Fruit fly (Drosophila melanogaster) whole organism, embryonic: ENCODE data around the gene dpy.

Experiments used
- Adf1 ChIP-seq: fragments of 200-800 bp; sonication (Bioruptor generic); IDR thresholded peaks from 2 replicates; pipeline ENCODE4 v1.3.6; 2022; ENCODE audit warnings: missing biosample characterization, missing genetic modification characterization
- BEAF-32 ChIP-seq: fragments of 200-800 bp; sonication (Bioruptor generic); optimal IDR thresholded peaks from 3 replicates; lab custom pipeline; 2017; ENCODE audit warnings: missing biosample characterization, missing genetic modification characterization, mild to moderate bottlenecking, moderate library complexity, missing genetic modification reagents
- Blimp-1 ChIP-seq: fragments of 200-800 bp; sonication (Bioruptor generic); optimal IDR thresholded peaks from 3 replicates; lab custom pipeline; 2018; ENCODE audit warnings: missing biosample characterization, missing genetic modification characterization, mild to moderate bottlenecking, moderate library complexity, missing genetic modification reagents
- CG10543 ChIP-seq: fragments of 200-800 bp; sonication (Bioruptor generic); optimal IDR thresholded peaks from 3 replicates; lab custom pipeline; 2017; ENCODE audit warnings: missing biosample characterization, mild to moderate bottlenecking, missing genetic modification characterization, moderate library complexity
- CG12071 ChIP-seq: fragments of 200-800 bp; sonication (Bioruptor generic); optimal IDR thresholded peaks from 3 replicates; lab custom pipeline; 2018; ENCODE audit warnings: missing biosample characterization, mild to moderate bottlenecking, missing genetic modification characterization
- CG17186 ChIP-seq: fragments of 200-800 bp; sonication (Bioruptor generic); optimal IDR thresholded peaks from 3 replicates; lab custom pipeline; 2017; ENCODE audit warnings: missing biosample characterization, missing genetic modification reagents, missing genetic modification characterization
- CG3847 ChIP-seq: fragments of 200-800 bp; sonication (Bioruptor generic); IDR thresholded peaks from 2 replicates; pipeline ENCODE4 v1.3.6; 2022; ENCODE audit warnings: missing biosample characterization, missing genetic modification characterization
- CG4282 ChIP-seq: fragments of 200-800 bp; sonication (Bioruptor generic); optimal IDR thresholded peaks from 2 replicates; lab custom pipeline; 2016; ENCODE audit warnings: missing biosample characterization, missing genetic modification characterization
- CG4328 ChIP-seq: fragments of 200-800 bp; sonication (Bioruptor generic); optimal IDR thresholded peaks from 3 replicates; lab custom pipeline; 2017; ENCODE audit warnings: missing biosample characterization, missing genetic modification reagents, missing genetic modification characterization
- CG4617 ChIP-seq: fragments of 200-800 bp; sonication (Bioruptor generic); optimal IDR thresholded peaks from 3 replicates; lab custom pipeline; 2016; ENCODE audit warnings: missing biosample characterization, missing genetic modification characterization, borderline replicate concordance
- CG5180 ChIP-seq: fragments of 200-800 bp; sonication (Bioruptor generic); optimal IDR thresholded peaks from 3 replicates; lab custom pipeline; 2017; ENCODE audit warnings: missing biosample characterization, missing genetic modification characterization, mild to moderate bottlenecking, moderate library complexity, missing genetic modification reagents
- CG8290 ChIP-seq, 3 experiments: fragments of 200-800 bp; sonication (Bioruptor generic); optimal IDR thresholded peaks; 2 replicates each; lab custom pipeline; 2016 to 2019; ENCODE audit warnings: missing biosample characterization in 3 of 3, missing genetic modification characterization in 3 of 3, mild to moderate bottlenecking in 2 of 3, moderate library complexity in 1 of 3
- CG8924 ChIP-seq: fragments of 200-800 bp; optimal IDR thresholded peaks from 3 replicates; lab custom pipeline; 2019; ENCODE audit warnings: missing biosample characterization, mild to moderate bottlenecking, missing genetic modification characterization, moderate library complexity
- Dfd ChIP-seq, 2 experiments: fragments of >200 bp; optimal IDR thresholded peaks; 2 replicates each; lab custom pipeline; 2017; ENCODE audit warnings: missing biosample characterization in 2 of 2, missing genetic modification characterization in 2 of 2
- Dll ChIP-seq: fragments of 200-800 bp; sonication (Bioruptor generic); IDR thresholded peaks from 4 replicates; pipeline ENCODE4 v1.3.6; 2022; ENCODE audit warnings: missing biosample characterization, missing genetic modification characterization; ENCODE audit not compliant: partially characterized antibody
- Ets65A ChIP-seq: fragments of 200-800 bp; sonication (Bioruptor generic); peaks from one replicate; lab custom pipeline; 2016; ENCODE audit warnings: missing biosample characterization, missing genetic modification characterization
- HLH4C ChIP-seq: fragments of 200-800 bp; sonication (Bioruptor generic); IDR thresholded peaks from 3 replicates; pipeline ENCODE4 v1.3.6; 2022; ENCODE audit warnings: missing biosample characterization, missing genetic modification characterization; ENCODE audit not compliant: partially characterized antibody
- Hr39 ChIP-seq: fragments of >200 bp; optimal IDR thresholded peaks from 2 replicates; lab custom pipeline; 2017
- NFAT ChIP-seq: fragments of 200-800 bp; sonication (Bioruptor generic); IDR thresholded peaks from 2 replicates; pipeline ENCODE4 v1.3.6; 2022; ENCODE audit warnings: missing biosample characterization, missing genetic modification characterization
- Ravus ChIP-seq: fragments of 200-800 bp; sonication (Bioruptor generic); IDR thresholded peaks from 2 replicates; pipeline ENCODE4 v1.3.6; 2022; ENCODE audit warnings: missing biosample characterization, missing genetic modification characterization
- Side ChIP-seq: fragments of 200-800 bp; sonication (Bioruptor generic); optimal IDR thresholded peaks from 2 replicates; lab custom pipeline; 2016; ENCODE audit warnings: missing biosample characterization, missing genetic modification characterization
- Trl ChIP-seq, 3 experiments: fragments of >200 bp in 2 of 3; fragments of 200-800 bp in 1 of 3; sonication (Bioruptor generic) in 1 of 3; optimal IDR thresholded peaks; 2 replicates in 1 of 3; 3 replicates in 2 of 3; lab custom pipeline; 2016 to 2017; ENCODE audit warnings: missing biosample characterization in 1 of 3, missing genetic modification characterization in 1 of 3
- amos ChIP-seq: fragments of 200-800 bp; sonication (Bioruptor generic); IDR thresholded peaks from 2 replicates; pipeline ENCODE4 v1.3.6; 2022; ENCODE audit warnings: missing biosample characterization, missing genetic modification characterization; ENCODE audit not compliant: partially characterized antibody
- ato ChIP-seq: fragments of 200-800 bp; sonication (Bioruptor generic); IDR thresholded peaks from 2 replicates; pipeline ENCODE4 v1.3.6; 2022; ENCODE audit warnings: missing biosample characterization, missing genetic modification characterization; ENCODE audit not compliant: partially characterized antibody
- chinmo ChIP-seq: fragments of 200-800 bp; sonication (Bioruptor generic); IDR thresholded peaks from 4 replicates; pipeline ENCODE4 v1.3.6; 2022; ENCODE audit warnings: missing biosample characterization, missing genetic modification characterization; ENCODE audit not compliant: partially characterized antibody
- chm ChIP-seq: fragments of 200-800 bp; sonication (Bioruptor generic); IDR thresholded peaks from 2 replicates; pipeline ENCODE4 v1.3.6; 2022; ENCODE audit warnings: missing biosample characterization, missing genetic modification characterization
- croc ChIP-seq: fragments of 200-800 bp; sonication (Bioruptor generic); conservative IDR thresholded peaks from 3 replicates; pipeline ENCODE4 v1.3.6; 2022; ENCODE audit warnings: missing biosample characterization, missing genetic modification characterization
- kni ChIP-seq: fragments of 200-800 bp; sonication (Bioruptor generic); optimal IDR thresholded peaks from 3 replicates; lab custom pipeline; 2017; ENCODE audit warnings: mild to moderate bottlenecking, missing biosample characterization, missing genetic modification reagents, missing genetic modification characterization
- knrl ChIP-seq: fragments of 200-800 bp; sonication (Bioruptor generic); IDR thresholded peaks from 3 replicates; pipeline ENCODE4 v1.3.6; 2022; ENCODE audit warnings: missing biosample characterization, missing genetic modification characterization; ENCODE audit not compliant: partially characterized antibody
- lbe ChIP-seq: fragments of 200-800 bp; sonication (Bioruptor generic); optimal IDR thresholded peaks from 2 replicates; lab custom pipeline; 2016; ENCODE audit warnings: missing biosample characterization, mild to moderate bottlenecking, missing genetic modification characterization
- nom ChIP-seq: fragments of 200-800 bp; sonication (Bioruptor generic); optimal IDR thresholded peaks from 2 replicates; lab custom pipeline; 2017; ENCODE audit warnings: missing biosample characterization, missing genetic modification characterization, mild to moderate bottlenecking, moderate library complexity, missing genetic modification reagents
- p53 ChIP-seq: fragments of 200-800 bp; sonication (Bioruptor generic); optimal IDR thresholded peaks from 2 replicates; lab custom pipeline; 2016; ENCODE audit warnings: missing biosample characterization, missing genetic modification characterization
- pan ChIP-seq, 4 experiments: fragments of >200 bp in 3 of 4; fragments of 200-800 bp in 1 of 4; sonication (Bioruptor generic) in 1 of 4; optimal IDR thresholded peaks in 3 of 4; IDR thresholded peaks in 1 of 4; 2 replicates each; pipeline versions ENCODE4 v1.3.6 to Lab custom; 2017 to 2022; ENCODE audit warnings: missing biosample characterization in 2 of 4, missing genetic modification characterization in 2 of 4, mixed read lengths in 1 of 4
- rib ChIP-seq: fragments of 200-800 bp; sonication (Bioruptor generic); IDR thresholded peaks from 2 replicates; pipeline ENCODE4 v1.3.6; 2022; ENCODE audit warnings: missing biosample characterization, missing genetic modification characterization
- run ChIP-seq: fragments of 200-800 bp; sonication (Bioruptor generic); optimal IDR thresholded peaks from 3 replicates; lab custom pipeline; 2018; ENCODE audit warnings: missing biosample characterization, mild to moderate bottlenecking, missing genetic modification characterization
- sna ChIP-seq: fragments of 200-800 bp; sonication (Bioruptor generic); IDR thresholded peaks from 2 replicates; pipeline ENCODE4 v1.3.6; 2022; ENCODE audit warnings: missing biosample characterization, missing genetic modification characterization; ENCODE audit not compliant: partially characterized antibody
- usp ChIP-seq: fragments of >200 bp; optimal IDR thresholded peaks from 2 replicates; lab custom pipeline; 2017; ENCODE audit warnings: missing biosample characterization, missing genetic modification characterization
- vfl ChIP-seq: fragments of 200-800 bp; sonication (Bioruptor generic); optimal IDR thresholded peaks from 2 replicates; lab custom pipeline; 2016; ENCODE audit warnings: missing biosample characterization, missing genetic modification characterization

Gene dpy

dm6 chr2L:4591842-4592241 lies 22.3 kb downstream of the dpy start (continued):
- TF ChIP-seq pan (optimal IDR thresholded peaks at IDR 0.05; lab: Kevin White, UChicago) (no peak), pan (GFP tag; optimal IDR thresholded peaks at IDR 0.05 in 1 of 2, IDR thresholded peaks at IDR 0.05 in 1 of 2) (no peak), vfl (GFP tag; lab: Kevin White, UChicago) (no peak), CG3847 (no peak), Adf1 (GFP tag; lab: Robert Waterston, UW) (no peak; the same call in 1 of the 2 replicates), CG4617 (no peak), CG12071 (no peak), nom (peak; percentile 24), kni (GFP tag; lab: Kevin White, UChicago) (peak; percentile 56), Dll (GFP tag; lab: Robert Waterston, UW) (no peak), BEAF-32 (no peak), CG5180 (GFP tag; lab: Kevin White, UChicago) (peak; percentile 43), amos (GFP tag; lab: Robert Waterston, UW) (peak; percentile 32; the same call in 1 of the 2 replicates), p53 (GFP tag; lab: Kevin White, UChicago) (no peak), run (no peak), CG17186 (GFP tag; lab: Kevin White, UChicago) (no peak), Hr39 (no peak), chinmo (GFP tag; lab: Robert Waterston, UW) (0 out of 4 replicates have a peak, but pooled peaks have one; percentile 50), knrl (GFP tag; lab: Robert Waterston, UW) (no peak), usp (GFP tag; lab: Kevin White, UChicago) (no peak), CG10543 (peak; percentile 39), Dfd (GFP tag; optimal IDR thresholded peaks at IDR 0.05; lab: Kevin White, UChicago) (no peak), NFAT (GFP tag; lab: Robert Waterston, UW) (0 out of 2 replicates have a peak, but pooled peaks have one; percentile 5), rib (no peak), ato (GFP tag; lab: Robert Waterston, UW) (0 out of 2 replicates have a peak, but pooled peaks have one; percentile 12), CG4328 (GFP tag; lab: Kevin White, UChicago) (no peak), CG8924 (tag; lab: Kevin White, UChicago) (no peak), croc (GFP tag; lab: Robert Waterston, UW) (no peak), chm (GFP tag; lab: Robert Waterston, UW) (peak; percentile 67), CG8290 (GFP tag; optimal IDR thresholded peaks at IDR 0.05; lab: Kevin White, UChicago) (no peak), CG8290 (tag; optimal IDR thresholded peaks at IDR 0.05; lab: Kevin White, UChicago) (peak in 1 of 2 experiments; percentile 10)

dm6 chr2L:4588797-4589196 lies 25.3 kb downstream of the dpy start:
- TF ChIP-seq Blimp-1 (GFP tag; lab: Kevin White, UChicago) (peak; percentile 95), Ets65A (peak; percentile 56), sna (GFP tag; lab: Robert Waterston, UW) (no peak), Ravus (GFP tag; lab: Robert Waterston, UW) (no peak), Side (GFP tag; lab: Kevin White, UChicago) (no peak), Trl (optimal IDR thresholded peaks at IDR 0.05; lab: Kevin White, UChicago) (no peak), Trl (GFP tag; optimal IDR thresholded peaks at IDR 0.05; lab: Kevin White, UChicago) (no peak), CG4282 (GFP tag; lab: Kevin White, UChicago) (no peak), lbe (GFP tag; lab: Kevin White, UChicago) (peak; percentile 25), HLH4C (GFP tag; lab: Robert Waterston, UW) (no peak)
